Worm (Caenorhabditis elegans) whole organism, late embryonic: Measurements from ENCODE around the gene dop-2.

Source experiments
- F13H6.1 ChIP-seq: sonication (generic microtip); optimal IDR thresholded peaks from 2 replicates; lab custom pipeline; 2016; ENCODE audit warnings: missing genetic modification characterization, missing compliant biosample characterization
- K02D7.2 ChIP-seq: sonication (generic microtip); optimal IDR thresholded peaks from 2 replicates; lab custom pipeline; 2017; ENCODE audit warnings: mild to moderate bottlenecking, missing genetic modification characterization, missing compliant biosample characterization
- K09A11.1 ChIP-seq: sonication (generic microtip); optimal IDR thresholded peaks from 2 replicates; lab custom pipeline; 2017; ENCODE audit warnings: antibody characterized with exemption, mild to moderate bottlenecking, missing genetic modification characterization, missing compliant biosample characterization; ENCODE audit not compliant: insufficient read depth
- T23F11.4 ChIP-seq: fragments of 200-800 bp; sonication (Bioruptor generic); optimal IDR thresholded peaks from 2 replicates; lab custom pipeline; 2018; ENCODE audit warnings: mild to moderate bottlenecking, missing genetic modification characterization, missing compliant biosample characterization
- ama-1 ChIP-seq: fragments of 150-350 bp; optimal IDR thresholded peaks from 2 replicates; lab custom pipeline; 2014
- ceh-14 ChIP-seq: sonication (generic microtip); optimal IDR thresholded peaks from 2 replicates; lab custom pipeline; 2016; ENCODE audit warnings: missing genotype, missing genetic modification characterization, missing compliant biosample characterization
- ceh-18 ChIP-seq: sonication (generic microtip); optimal IDR thresholded peaks from 2 replicates; lab custom pipeline; 2016; ENCODE audit warnings: missing genetic modification characterization, missing compliant biosample characterization
- ceh-24 ChIP-seq: sonication (generic microtip); optimal IDR thresholded peaks from 2 replicates; lab custom pipeline; 2016; ENCODE audit warnings: mild to moderate bottlenecking, missing genetic modification characterization, missing compliant biosample characterization
- ceh-30 ChIP-seq: fragments of 150-350 bp; optimal IDR thresholded peaks from 2 replicates; lab custom pipeline; 2014; ENCODE audit warnings: missing biosample characterization, missing genetic modification characterization
- ceh-34 ChIP-seq: sonication (generic microtip); optimal IDR thresholded peaks from 2 replicates; lab custom pipeline; 2016; ENCODE audit warnings: mild to moderate bottlenecking, missing genetic modification characterization, missing compliant biosample characterization
- ceh-48 ChIP-seq: sonication (generic microtip); optimal IDR thresholded peaks from 2 replicates; lab custom pipeline; 2016; ENCODE audit warnings: missing genetic modification characterization, inconsistent platforms, missing compliant biosample characterization
- ceh-9 ChIP-seq: sonication (generic microtip); optimal IDR thresholded peaks from 2 replicates; lab custom pipeline; 2016; ENCODE audit warnings: mild to moderate bottlenecking, missing genetic modification characterization, inconsistent platforms, missing compliant biosample characterization
- dmd-4 ChIP-seq: sonication (generic microtip); optimal IDR thresholded peaks from 2 replicates; lab custom pipeline; 2016; ENCODE audit warnings: borderline replicate concordance, missing genetic modification characterization, missing compliant biosample characterization
- dve-1 ChIP-seq: sonication (generic microtip); optimal IDR thresholded peaks from 2 replicates; lab custom pipeline; 2017; ENCODE audit warnings: antibody characterized with exemption, mild to moderate bottlenecking, missing genetic modification characterization, missing compliant biosample characterization
- fkh-6 ChIP-seq: sonication (generic microtip); optimal IDR thresholded peaks from 2 replicates; lab custom pipeline; 2016; ENCODE audit warnings: missing genetic modification characterization, missing compliant biosample characterization
- hlh-13 ChIP-seq: fragments of 200-800 bp; sonication (Bioruptor generic); optimal IDR thresholded peaks from 2 replicates; lab custom pipeline; 2018; ENCODE audit warnings: mild to moderate bottlenecking, missing genetic modification characterization, missing compliant biosample characterization
- hlh-15 ChIP-seq: sonication (generic microtip); optimal IDR thresholded peaks from 2 replicates; lab custom pipeline; 2016; ENCODE audit warnings: missing genetic modification characterization, missing compliant biosample characterization
- hlh-30 ChIP-seq: sonication (generic microtip); optimal IDR thresholded peaks from 2 replicates; lab custom pipeline; 2017; ENCODE audit warnings: antibody characterized with exemption, missing genetic modification characterization, missing compliant biosample characterization; ENCODE audit not compliant: insufficient read depth
- lin-11 ChIP-seq: fragments of 200-800 bp; sonication (Bioruptor generic); optimal IDR thresholded peaks from 2 replicates; lab custom pipeline; 2018; ENCODE audit warnings: mild to moderate bottlenecking, missing genetic modification characterization, missing compliant biosample characterization
- madf-2 ChIP-seq: sonication (generic microtip); optimal IDR thresholded peaks from 2 replicates; lab custom pipeline; 2017; ENCODE audit warnings: missing genetic modification characterization, missing compliant biosample characterization
- nfya-1 ChIP-seq: sonication (generic microtip); optimal IDR thresholded peaks from 2 replicates; lab custom pipeline; 2017; ENCODE audit warnings: missing genetic modification characterization, mild to moderate bottlenecking, missing compliant biosample characterization, antibody characterized with exemption, moderate library complexity
- nhr-232 ChIP-seq: sonication (generic microtip); optimal IDR thresholded peaks from 2 replicates; lab custom pipeline; 2016; ENCODE audit warnings: missing genetic modification characterization, missing compliant biosample characterization
- pag-3 ChIP-seq: sonication (generic microtip); optimal IDR thresholded peaks from 2 replicates; lab custom pipeline; 2016; ENCODE audit warnings: missing compliant biosample characterization, missing genetic modification characterization, borderline replicate concordance
- pax-1 ChIP-seq: fragments of 150-350 bp; optimal IDR thresholded peaks from 2 replicates; lab custom pipeline; 2014; ENCODE audit warnings: missing biosample characterization, missing genetic modification characterization
- pha-4 ChIP-seq: fragments of 150-350 bp; optimal IDR thresholded peaks from 2 replicates; lab custom pipeline; 2018; ENCODE audit warnings: missing biosample characterization, missing genetic modification reagents, missing genetic modification characterization
- pqm-1 ChIP-seq: sonication (generic microtip); optimal IDR thresholded peaks from 2 replicates; lab custom pipeline; 2016; ENCODE audit warnings: missing genetic modification characterization, missing compliant biosample characterization
- rnt-1 ChIP-seq: sonication (generic microtip); optimal IDR thresholded peaks from 2 replicates; lab custom pipeline; 2016; ENCODE audit warnings: missing genetic modification characterization, missing compliant biosample characterization
- sox-4 ChIP-seq: sonication (generic microtip); optimal IDR thresholded peaks from 2 replicates; lab custom pipeline; 2017; ENCODE audit warnings: mild to moderate bottlenecking, missing genetic modification characterization, inconsistent platforms, missing compliant biosample characterization
- syd-9 ChIP-seq: sonication (generic microtip); optimal IDR thresholded peaks from 2 replicates; lab custom pipeline; 2016; ENCODE audit warnings: mild to moderate bottlenecking, missing genetic modification characterization, moderate library complexity, missing compliant biosample characterization
- tbx-2 ChIP-seq: sonication (generic microtip); optimal IDR thresholded peaks from 2 replicates; lab custom pipeline; 2016; ENCODE audit warnings: missing genetic modification characterization, missing compliant biosample characterization
- ttx-3 ChIP-seq: sonication (generic microtip); optimal IDR thresholded peaks from 2 replicates; lab custom pipeline; 2016; ENCODE audit warnings: missing genetic modification reagents, missing genetic modification characterization, missing compliant biosample characterization
- unc-42 ChIP-seq: sonication (generic microtip); optimal IDR thresholded peaks from 2 replicates; lab custom pipeline; 2016; ENCODE audit warnings: missing genotype, missing genetic modification characterization, missing compliant biosample characterization
- unc-86 ChIP-seq: sonication (generic microtip); optimal IDR thresholded peaks from 2 replicates; lab custom pipeline; 2016; ENCODE audit warnings: missing genetic modification characterization, missing compliant biosample characterization
- ztf-16 ChIP-seq: sonication (generic microtip); optimal IDR thresholded peaks from 2 replicates; lab custom pipeline; 2017; ENCODE audit warnings: missing genetic modification characterization, missing compliant biosample characterization

Gene dop-2

ce11 chrV:9654154-9654805, 45.9 kb downstream of the dop-2 start, which contains the start of gene cyp-29A4:
cyp-29A4 (plus strand) TSS chrV:9654755.
- TF ChIP-seq T23F11.4 (no peak), ztf-16 (tag; lab: Kevin White, UChicago) (no peak), ttx-3 (tag; lab: Kevin White, UChicago) (no peak), ceh-34 (tag; lab: Kevin White, UChicago) (no peak), rnt-1 (tag; lab: Kevin White, UChicago) (no peak), syd-9 (tag; lab: Kevin White, UChicago) (no peak), K09A11.1 (tag; lab: Kevin White, UChicago) (no peak), dmd-4 (tag; lab: Kevin White, UChicago) (no peak), ceh-9 (tag; lab: Kevin White, UChicago) (no peak), hlh-13 (GFP tag; lab: Kevin White, UChicago) (no peak), ceh-48 (tag; lab: Kevin White, UChicago) (no peak), F13H6.1 (tag; lab: Kevin White, UChicago) (no peak), lin-11 (no peak), pag-3 (tag; lab: Kevin White, UChicago) (no peak)

- no peak for TF ChIP-seq ttx-3 (tag; lab: Kevin White, UChicago)
- no peak for TF ChIP-seq pha-4 (tag; lab: Kevin White, UChicago)
- no peak for TF ChIP-seq pax-1
- no peak for TF ChIP-seq K02D7.2 (tag; lab: Kevin White, UChicago)
- no peak for TF ChIP-seq dve-1 (tag; lab: Kevin White, UChicago)
- TF ChIP-seq ceh-24 (tag; lab: Kevin White, UChicago) = no peak
- TF ChIP-seq nfya-1 (tag; lab: Kevin White, UChicago) = no peak
- no peak for TF ChIP-seq tbx-2 (tag; lab: Kevin White, UChicago)
- no peak for TF ChIP-seq ceh-48 (tag; lab: Kevin White, UChicago)
- TF ChIP-seq pqm-1 (tag; lab: Kevin White, UChicago) = no peak
- no peak for TF ChIP-seq hlh-15 (tag; lab: Kevin White, UChicago)
- TF ChIP-seq fkh-6 (tag; lab: Kevin White, UChicago) = no peak
- no peak for TF ChIP-seq sox-4 (tag; lab: Kevin White, UChicago)
- no peak for TF ChIP-seq nhr-232 (tag; lab: Kevin White, UChicago)
- TF ChIP-seq ceh-30 = no peak
- no peak for TF ChIP-seq ceh-9 (tag; lab: Kevin White, UChicago)
- TF ChIP-seq unc-86 (tag; lab: Kevin White, UChicago) = no peak
- TF ChIP-seq ceh-18 (tag; lab: Kevin White, UChicago) = no peak
- TF ChIP-seq hlh-30 (tag; lab: Kevin White, UChicago) = no peak
These were observed 53.2 kb downstream of the dop-2 start, which contains the start of gene pitr-4 for ce11 chrV:9661514-9661913. pitr-4 (minus strand) TSS chrV:9661614.

ce11 chrV:9663948-9664347, 55.6 kb downstream of the dop-2 start:
- TF ChIP-seq ceh-14 (tag; lab: Kevin White, UChicago) (peak; percentile 1), fkh-6 (tag; lab: Kevin White, UChicago) (no peak), ama-1 (lab: Kevin White, UChicago) (no peak), madf-2 (tag; lab: Kevin White, UChicago) (no peak), unc-42 (tag; lab: Kevin White, UChicago) (peak; percentile 45)
